Fruit fly (Drosophila melanogaster) whole organism, pupa: ENCODE results near the gene CG13038.

Source experiments
- CG10348 ChIP-seq: fragments of 200-800 bp; sonication (Bioruptor generic); IDR thresholded peaks from 2 replicates; pipeline ENCODE4 v1.3.6; 2022; ENCODE audit warnings: missing biosample characterization, missing genetic modification characterization
- CG12605 ChIP-seq: fragments of 200-800 bp; sonication (Bioruptor generic); IDR thresholded peaks from 2 replicates; pipeline ENCODE4 v1.3.6; 2022; ENCODE audit warnings: missing biosample characterization, missing genetic modification characterization
- CG13204 ChIP-seq: fragments of 200-800 bp; sonication (Bioruptor generic); optimal IDR thresholded peaks from 2 replicates; lab custom pipeline; 2018; ENCODE audit warnings: missing biosample characterization, mild to moderate bottlenecking, missing genetic modification characterization, moderate library complexity
- CG14655 ChIP-seq: fragments of 200-800 bp; sonication (Bioruptor generic); optimal IDR thresholded peaks from 3 replicates; lab custom pipeline; 2017; ENCODE audit warnings: mild to moderate bottlenecking, missing biosample characterization, missing genetic modification reagents, missing genetic modification characterization
- CG15710 ChIP-seq: fragments of 200-800 bp; sonication (Bioruptor generic); optimal IDR thresholded peaks from 2 replicates; lab custom pipeline; 2018; ENCODE audit warnings: missing biosample characterization, mild to moderate bottlenecking, missing genetic modification characterization, moderate library complexity
- CG17806 ChIP-seq: fragments of 200-800 bp; sonication (Bioruptor generic); optimal IDR thresholded peaks from 2 replicates; lab custom pipeline; 2018; ENCODE audit warnings: missing biosample characterization, mild to moderate bottlenecking, missing genetic modification characterization, moderate library complexity
- CG32121 ChIP-seq: fragments of 200-800 bp; sonication (Bioruptor generic); IDR thresholded peaks from 2 replicates; pipeline ENCODE4 v1.3.6; 2022; ENCODE audit warnings: missing biosample characterization, missing genetic modification characterization
- CG34367 ChIP-seq: fragments of 200-800 bp; sonication (Bioruptor generic); optimal IDR thresholded peaks from 2 replicates; lab custom pipeline; 2018; ENCODE audit warnings: missing biosample characterization, mild to moderate bottlenecking, missing genetic modification characterization
- CG4496 ChIP-seq: fragments of 200-800 bp; sonication (Bioruptor generic); IDR thresholded peaks from 3 replicates; pipeline ENCODE4 v1.3.6; 2022; ENCODE audit warnings: missing biosample characterization, missing genetic modification characterization
- CG8159 ChIP-seq: fragments of 200-800 bp; sonication (Bioruptor generic); optimal IDR thresholded peaks from 3 replicates; lab custom pipeline; 2018; ENCODE audit warnings: missing biosample characterization, mild to moderate bottlenecking, missing genetic modification characterization, moderate library complexity
- CG8301 ChIP-seq: fragments of 200-800 bp; sonication (Bioruptor generic); optimal IDR thresholded peaks from 2 replicates; lab custom pipeline; 2018; ENCODE audit warnings: missing biosample characterization, mild to moderate bottlenecking, missing genetic modification characterization
- CG9948 ChIP-seq: fragments of 200-800 bp; sonication (Bioruptor generic); optimal IDR thresholded peaks from 2 replicates; lab custom pipeline; 2018; ENCODE audit warnings: missing biosample characterization, mild to moderate bottlenecking, missing genetic modification characterization, moderate library complexity
- D1 ChIP-seq: fragments of 200-800 bp; sonication (Bioruptor generic); optimal IDR thresholded peaks from 2 replicates; lab custom pipeline; 2018; ENCODE audit warnings: missing biosample characterization, mild to moderate bottlenecking, missing genetic modification characterization, moderate library complexity
- EcR ChIP-seq: fragments of 200-800 bp; sonication (Bioruptor generic); optimal IDR thresholded peaks from 3 replicates; lab custom pipeline; 2019; ENCODE audit warnings: missing biosample characterization, missing genetic modification characterization, mild to moderate bottlenecking, moderate library complexity, missing genetic modification reagents
- Ets98B ChIP-seq: fragments of 200-800 bp; sonication (Bioruptor generic); IDR thresholded peaks from 2 replicates; pipeline ENCODE4 v1.3.6; 2022; ENCODE audit warnings: missing biosample characterization, missing genetic modification characterization
- Pif1A ChIP-seq: fragments of 200-800 bp; sonication (Bioruptor generic); optimal IDR thresholded peaks from 3 replicates; lab custom pipeline; 2016; ENCODE audit warnings: missing biosample characterization, missing genetic modification characterization
- Pif1B ChIP-seq: fragments of 200-800 bp; sonication (Bioruptor generic); optimal IDR thresholded peaks from 3 replicates; lab custom pipeline; 2016; ENCODE audit warnings: missing biosample characterization, missing genetic modification characterization
- Snoo ChIP-seq: fragments of 200-800 bp; sonication (Bioruptor generic); optimal IDR thresholded peaks from 3 replicates; lab custom pipeline; 2017; ENCODE audit warnings: missing biosample characterization, mild to moderate bottlenecking, missing genetic modification characterization, inconsistent platforms
- fd96Ca ChIP-seq: fragments of 200-800 bp; sonication (Bioruptor generic); IDR thresholded peaks from 3 replicates; pipeline ENCODE4 v1.3.6; 2022; ENCODE audit warnings: missing biosample characterization, missing genetic modification characterization
- gl ChIP-seq: fragments of 200-800 bp; sonication (Bioruptor generic); optimal IDR thresholded peaks from 2 replicates; lab custom pipeline; 2018; ENCODE audit warnings: missing biosample characterization, mild to moderate bottlenecking, missing genetic modification characterization
- rn ChIP-seq: fragments of 200-800 bp; sonication (Bioruptor generic); IDR thresholded peaks from 2 replicates; pipeline ENCODE4 v1.3.6; 2022; ENCODE audit warnings: missing biosample characterization, missing genetic modification characterization

Gene CG13038

DNA sequence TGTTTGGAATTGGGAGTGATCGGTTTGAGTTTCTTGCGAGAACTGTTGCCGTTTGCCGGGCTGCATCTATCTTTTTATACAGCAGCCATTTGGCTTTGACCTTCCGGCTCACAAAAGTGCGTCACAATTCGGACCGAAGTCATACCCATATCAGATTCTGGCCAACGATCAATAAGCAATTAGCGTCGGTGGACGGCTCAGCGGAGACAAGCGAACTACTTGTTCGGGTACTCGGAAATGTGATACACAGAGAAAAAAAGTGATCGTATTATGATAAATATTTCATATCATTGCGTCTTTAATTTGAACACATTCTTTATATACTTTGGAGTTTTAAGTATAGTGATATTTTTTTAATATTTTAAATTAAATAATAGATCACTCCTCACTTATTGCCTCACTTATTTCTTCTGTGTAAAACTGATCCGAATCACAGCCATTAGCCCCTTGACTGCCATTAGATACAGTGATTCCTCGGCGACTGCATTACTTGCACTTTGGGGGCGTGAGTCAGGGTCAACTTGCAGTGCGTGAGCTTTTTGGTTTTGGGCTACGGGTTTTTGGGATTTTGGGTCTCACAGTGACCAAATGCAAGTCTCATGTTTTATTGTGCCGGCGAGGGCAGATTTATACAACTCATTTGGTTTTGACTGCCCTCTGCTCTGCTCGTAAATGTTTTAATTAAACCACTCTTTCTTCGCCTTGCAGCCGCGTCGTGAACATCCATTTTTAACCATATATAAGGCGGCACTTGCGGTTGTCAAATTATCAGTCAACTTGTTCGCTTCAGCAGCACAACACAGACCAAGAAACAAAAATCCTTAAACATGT lies 21.7 kb downstream of the CG13038 start, which contains the start of the genes CG13043 and CG13063:
TSS of gene CG13043 (minus strand) at position 51 of the 831 bp plus-strand sequence.
TSS of gene CG13063 (plus strand) at position 781 of the 831 bp plus-strand sequence.
- TF ChIP-seq CG32121 (GFP tag; lab: Robert Waterston, UW): no peak
- no peak for TF ChIP-seq CG14655 (GFP tag; lab: Kevin White, UChicago)
- no peak for TF ChIP-seq fd96Ca (GFP tag; lab: Robert Waterston, UW)
- TF ChIP-seq rn (GFP tag; lab: Robert Waterston, UW): no peak
- TF ChIP-seq Snoo (tag; lab: Kevin White, UChicago): no peak
- TF ChIP-seq CG13204 (GFP tag; lab: Kevin White, UChicago): no peak
- no peak for TF ChIP-seq Pif1A (GFP tag; lab: Kevin White, UChicago)
- TF ChIP-seq CG9948: no peak
- no peak for TF ChIP-seq Pif1B (GFP tag; lab: Kevin White, UChicago)
- no peak for TF ChIP-seq CG8159 (tag; lab: Kevin White, UChicago)

DNA sequence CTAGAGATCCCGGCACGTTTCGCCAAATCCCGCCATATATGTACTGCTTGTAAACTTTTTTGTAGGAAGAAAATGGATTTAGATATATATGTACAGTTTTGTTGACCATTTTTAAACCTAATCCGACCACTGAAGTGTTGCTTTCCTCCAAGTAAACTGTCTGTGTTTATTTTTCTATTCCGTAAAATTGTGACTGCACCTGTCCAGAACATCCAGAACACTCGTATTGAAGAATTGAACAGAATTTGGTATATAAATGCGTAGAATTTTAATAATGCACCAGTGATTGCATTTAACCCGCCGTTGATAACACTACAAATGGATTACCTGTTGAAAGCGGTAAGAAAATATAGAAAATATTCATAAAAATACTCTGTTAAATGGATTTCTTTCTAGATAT lies 23.7 kb downstream of the CG13038 start, which contains the start of gene CG43249:
TSS of gene CG43249 (plus strand) at position 301 of the 400 bp plus-strand sequence.
- no peak for TF ChIP-seq CG14655 (GFP tag; lab: Kevin White, UChicago)
- no peak for TF ChIP-seq CG10348 (GFP tag; lab: Robert Waterston, UW)
- no peak for TF ChIP-seq gl (tag; lab: Kevin White, UChicago)
- TF ChIP-seq CG32121 (GFP tag; lab: Robert Waterston, UW): no peak
- no peak for TF ChIP-seq CG13204 (GFP tag; lab: Kevin White, UChicago)
- no peak for TF ChIP-seq CG15710 (tag; lab: Kevin White, UChicago)
- TF ChIP-seq Pif1B (GFP tag; lab: Kevin White, UChicago): no peak
- no peak for TF ChIP-seq rn (GFP tag; lab: Robert Waterston, UW)
- no peak for TF ChIP-seq Pif1A (GFP tag; lab: Kevin White, UChicago)
- no peak for TF ChIP-seq CG8159 (tag; lab: Kevin White, UChicago)
- TF ChIP-seq CG9948: no peak
- TF ChIP-seq EcR: no peak
- TF ChIP-seq CG17806 (tag; lab: Kevin White, UChicago): no peak
- TF ChIP-seq Snoo (tag; lab: Kevin White, UChicago): no peak
- TF ChIP-seq CG4496: no peak
- no peak for TF ChIP-seq fd96Ca (GFP tag; lab: Robert Waterston, UW)
- no peak for TF ChIP-seq D1 (tag; lab: Kevin White, UChicago)
- no peak for TF ChIP-seq CG34367 (tag; lab: Kevin White, UChicago)
- no peak for TF ChIP-seq CG8301 (tag; lab: Kevin White, UChicago)
- TF ChIP-seq, all 21 proteins: peak for 0

DNA sequence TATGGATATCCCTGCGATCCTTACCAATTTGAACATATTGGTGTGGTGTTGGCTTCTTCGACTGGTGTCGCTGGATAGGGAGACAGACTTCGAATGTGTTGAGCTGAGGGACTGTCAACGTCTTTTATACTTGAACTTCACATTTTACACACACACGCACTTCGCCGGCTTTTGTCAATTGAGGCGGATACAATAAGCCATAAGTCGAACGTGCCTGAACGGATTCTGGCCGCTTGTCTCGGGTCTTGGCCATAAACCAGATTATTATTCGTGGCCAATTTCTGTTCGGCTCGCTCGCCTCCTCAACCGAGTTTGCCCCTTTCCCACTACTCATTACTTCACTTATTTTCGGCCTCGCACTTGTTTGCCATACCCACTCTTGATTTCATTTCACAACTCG lies 24.6 kb downstream of the CG13038 start, which contains the start of gene CG13044:
TSS of gene CG13044 (minus strand) at position 101 of the 400 bp plus-strand sequence.
- no peak for TF ChIP-seq CG17806 (tag; lab: Kevin White, UChicago)
- TF ChIP-seq Pif1B (GFP tag; lab: Kevin White, UChicago): no peak
- TF ChIP-seq CG32121 (GFP tag; lab: Robert Waterston, UW): no peak
- TF ChIP-seq rn (GFP tag; lab: Robert Waterston, UW): no peak
- TF ChIP-seq CG10348 (GFP tag; lab: Robert Waterston, UW): no peak
- TF ChIP-seq Pif1A (GFP tag; lab: Kevin White, UChicago): no peak
- no peak for TF ChIP-seq CG12605
- no peak for TF ChIP-seq CG13204 (GFP tag; lab: Kevin White, UChicago)
- no peak for TF ChIP-seq CG8301 (tag; lab: Kevin White, UChicago)
- no peak for TF ChIP-seq CG8159 (tag; lab: Kevin White, UChicago)
- TF ChIP-seq Ets98B (GFP tag; lab: Robert Waterston, UW): no peak
- TF ChIP-seq CG15710 (tag; lab: Kevin White, UChicago): no peak
- no peak for TF ChIP-seq gl (tag; lab: Kevin White, UChicago)
- TF ChIP-seq D1 (tag; lab: Kevin White, UChicago): no peak
- TF ChIP-seq CG14655 (GFP tag; lab: Kevin White, UChicago): no peak
- TF ChIP-seq CG4496: no peak
- TF ChIP-seq, all 21 proteins: peak for 0

DNA sequence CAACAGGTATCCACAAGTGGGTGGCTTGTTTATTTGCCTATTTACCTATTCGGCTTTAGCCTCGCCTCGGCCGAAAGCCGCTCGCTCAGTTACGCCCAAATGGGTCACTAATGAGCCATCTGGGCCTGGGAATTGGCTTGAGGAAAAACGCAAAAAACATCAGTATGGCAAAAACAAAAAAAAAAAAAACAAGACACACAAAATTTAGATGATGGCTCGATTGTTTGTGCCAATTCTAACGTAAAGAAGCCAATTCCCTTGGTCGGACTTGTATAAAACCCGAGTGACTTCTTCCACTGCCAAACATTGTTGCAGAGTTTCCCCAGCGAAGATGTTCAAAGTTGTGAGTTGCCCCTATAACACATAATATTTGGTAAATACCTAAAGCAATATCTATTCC lies 26.5 kb downstream of the CG13038 start, which contains the start of gene CG4982:
TSS of gene CG4982 (plus strand) at position 301 of the 400 bp plus-strand sequence.
- TF ChIP-seq D1 (tag; lab: Kevin White, UChicago) (no peak), rn (GFP tag; lab: Robert Waterston, UW) (no peak), CG14655 (GFP tag; lab: Kevin White, UChicago) (no peak), Snoo (tag; lab: Kevin White, UChicago) (no peak), Pif1A (GFP tag; lab: Kevin White, UChicago) (no peak), CG4496 (no peak), Pif1B (GFP tag; lab: Kevin White, UChicago) (no peak), CG10348 (GFP tag; lab: Robert Waterston, UW) (no peak), fd96Ca (GFP tag; lab: Robert Waterston, UW) (no peak), CG12605 (no peak), gl (tag; lab: Kevin White, UChicago) (no peak), CG32121 (GFP tag; lab: Robert Waterston, UW) (no peak), CG8159 (tag; lab: Kevin White, UChicago) (no peak), EcR (no peak), CG15710 (tag; lab: Kevin White, UChicago) (no peak), CG13204 (GFP tag; lab: Kevin White, UChicago) (no peak), CG8301 (tag; lab: Kevin White, UChicago) (no peak), Ets98B (GFP tag; lab: Robert Waterston, UW) (no peak), CG9948 (no peak), CG17806 (tag; lab: Kevin White, UChicago) (no peak)
- TF ChIP-seq, all 21 proteins: peak for 0
